Fruit fly (Drosophila melanogaster) Kc167 (cell line): ENCODE data around the gene CG3857.

Source experiments
- Myc ChIP-seq: fragments of >200 bp; optimal IDR thresholded peaks from 2 replicates; lab custom pipeline; 2017; ENCODE audit warnings: missing external identifiers
- Sin3A ChIP-seq: fragments of >200 bp; optimal IDR thresholded peaks from 2 replicates; lab custom pipeline; 2018; ENCODE audit warnings: missing external identifiers
- insv ChIP-seq: fragments of >200 bp; optimal IDR thresholded peaks from 3 replicates; lab custom pipeline; 2018; ENCODE audit warnings: missing external identifiers
- psq ChIP-seq: fragments of >200 bp; optimal IDR thresholded peaks from 2 replicates; lab custom pipeline; 2017; ENCODE audit warnings: missing external identifiers
- ttk ChIP-seq: sonication (Bioruptor generic); optimal IDR thresholded peaks from 2 replicates; lab custom pipeline; 2017; ENCODE audit warnings: missing external identifiers

DNA sequence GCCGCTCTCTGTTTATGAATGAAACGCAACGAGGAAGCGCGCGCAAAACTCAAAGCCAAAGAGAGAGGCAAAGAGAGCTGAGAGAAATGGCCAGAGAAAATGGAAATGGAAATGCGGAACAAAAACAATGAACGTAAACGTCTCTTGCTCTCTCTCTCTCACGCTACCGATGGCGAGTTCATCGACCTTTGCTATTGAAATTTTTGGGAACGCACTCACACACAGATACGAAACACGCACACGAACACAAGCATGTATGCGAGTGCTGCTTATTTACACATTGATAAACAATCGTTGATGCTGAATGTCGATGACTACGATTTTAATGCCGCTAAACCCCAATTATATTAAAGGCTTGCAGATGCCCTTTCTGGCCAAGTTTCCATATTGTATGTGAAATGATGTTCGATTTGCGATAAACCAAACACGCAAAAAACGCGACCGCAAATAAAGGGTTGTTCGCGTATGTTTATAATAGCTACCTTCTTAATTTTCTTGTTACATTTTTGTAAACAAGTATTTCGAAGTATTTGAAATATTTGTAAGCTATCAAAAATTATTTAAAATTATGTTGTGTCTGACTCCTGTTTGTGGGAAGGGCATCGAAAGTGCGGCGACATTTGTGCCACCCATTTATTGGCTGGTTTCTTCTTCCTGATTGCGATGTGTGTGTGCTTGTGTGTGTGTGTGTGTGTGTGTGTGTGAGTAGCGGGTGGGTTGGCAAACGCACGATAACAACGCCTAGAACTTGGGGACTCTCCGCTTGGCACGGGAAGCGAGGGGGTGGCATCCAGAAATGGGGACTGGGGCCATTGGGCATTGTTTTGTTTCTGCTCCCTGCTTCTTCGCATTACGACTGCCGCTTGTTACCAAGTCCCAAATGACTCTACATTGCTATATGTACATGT, 3.8 kb upstream of the CG3857 start:
- TF ChIP-seq Myc (lab: Kevin White, UChicago) (no peak), Sin3A (lab: Kevin White, UChicago) (no peak), insv (no peak), psq (no peak), ttk (lab: Kevin White, UChicago) (no peak)
